Fruit fly (Drosophila melanogaster): ENCODE measurements around the gene ND-39.

The ND-39 gene

dm6 chr3L:20491525-20492132, at the start of gene ND-39:
Gene ND-39 (plus strand): TSS chr3L:20492082.
- no peak for TF ChIP-seq Met (GFP tag; optimal IDR thresholded peaks at IDR 0.05)
- TF ChIP-seq vri (GFP tag; optimal IDR thresholded peaks at IDR 0.05), result peak; percentile 10
- no peak for TF ChIP-seq CG11762 (GFP tag; optimal IDR thresholded peaks at IDR 0.05; ENCODE audit: insufficient read depth)
- TF ChIP-seq CG1621 (tag; optimal IDR thresholded peaks at IDR 0.05), result no peak
- TF ChIP-seq Eip78C (GFP tag), result peak; percentile 1

dm6 chr3L:20442674-20443313, 49.1 kb upstream of the ND-39 start:
- no peak for TF ChIP-seq pdm3 (GFP tag; optimal IDR thresholded peaks at IDR 0.05)
- TF ChIP-seq CG3919 (GFP tag; optimal IDR thresholded peaks at IDR 0.05), result no peak
- TF ChIP-seq CG6854 (GFP tag; optimal IDR thresholded peaks at IDR 0.05), result no peak
- peak; percentile 38 for TF ChIP-seq Eip78C (GFP tag)

- peak; percentile 86 for TF ChIP-seq Sox14 (GFP tag; optimal IDR thresholded peaks at IDR 0.05)
- TF ChIP-seq achi (GFP tag; optimal IDR thresholded peaks at IDR 0.05), result peak; percentile 92
- TF ChIP-seq CG15336 (GFP tag; IDR thresholded peaks at IDR 0.05), result peak; percentile 89
- peak; percentile 64 for TF ChIP-seq fd59A (GFP tag; optimal IDR thresholded peaks at IDR 0.05)
- peak; percentile 81 for TF ChIP-seq cyc (GFP tag; optimal IDR thresholded peaks at IDR 0.05)
- peak; percentile 84 for TF ChIP-seq lz (GFP tag; optimal IDR thresholded peaks at IDR 0.05)
- TF ChIP-seq CG6854 (GFP tag; optimal IDR thresholded peaks at IDR 0.05), result peak; percentile 82
- TF ChIP-seq net (GFP tag; optimal IDR thresholded peaks at IDR 0.05), result peak; percentile 92
- TF ChIP-seq salr (GFP tag; optimal IDR thresholded peaks at IDR 0.05), result peak; percentile 68 to 91
- TF ChIP-seq dac (GFP tag; optimal IDR thresholded peaks at IDR 0.05), result peak; percentile 80
- peak; percentile 82 for TF ChIP-seq Ets96B (tag; optimal IDR thresholded peaks at IDR 0.05)
- TF ChIP-seq dsx (GFP tag; optimal IDR thresholded peaks at IDR 0.05; ENCODE audit: poor library complexity, severe bottlenecking), result peak; percentile 77
- peak; percentile 82 for TF ChIP-seq Lpt (GFP tag; optimal IDR thresholded peaks at IDR 0.05)
- peak; percentile 82 for TF ChIP-seq vri (GFP tag; optimal IDR thresholded peaks at IDR 0.05)
- peak; percentile 80 for TF ChIP-seq CG1621 (tag; optimal IDR thresholded peaks at IDR 0.05)
- peak; percentile 72 for TF ChIP-seq Blimp-1 (GFP tag; optimal IDR thresholded peaks at IDR 0.05)
- peak; percentile 81 for TF ChIP-seq CG4318 (GFP tag; optimal IDR thresholded peaks at IDR 0.05)
- TF ChIP-seq CG8119 (GFP tag; IDR thresholded peaks at IDR 0.05), result peak; percentile 86
- peak; percentile 75 for TF ChIP-seq CG31627 (GFP tag; optimal IDR thresholded peaks at IDR 0.05)
- peak; percentile 89 for TF ChIP-seq CG7368 (GFP tag; optimal IDR thresholded peaks at IDR 0.05)
- TF ChIP-seq pdm3 (GFP tag; optimal IDR thresholded peaks at IDR 0.05), result peak; percentile 82
- TF ChIP-seq CG34406 (GFP tag; optimal IDR thresholded peaks at IDR 0.05), result peak; percentile 91
- TF ChIP-seq Gug (GFP tag; IDR thresholded peaks at IDR 0.05), result peak; percentile 85
- peak; percentile 92 for TF ChIP-seq eg (GFP tag; IDR thresholded peaks at IDR 0.05)
- TF ChIP-seq CG8632 (GFP tag; optimal IDR thresholded peaks at IDR 0.05), result peak; percentile 93
- TF ChIP-seq CG6163 (GFP tag; IDR thresholded peaks at IDR 0.05), result peak; percentile 95
- peak; percentile 93 for TF ChIP-seq Sox102F (GFP tag; optimal IDR thresholded peaks at IDR 0.05)
- TF ChIP-seq CG32006 (GFP tag; optimal IDR thresholded peaks at IDR 0.05), result peak; percentile 91
- peak; percentile 96 for TF ChIP-seq svp (GFP tag)
- TF ChIP-seq CG11762 (GFP tag; optimal IDR thresholded peaks at IDR 0.05; ENCODE audit: insufficient read depth), result peak; percentile 84
- TF ChIP-seq Eip93F (GFP tag; optimal IDR thresholded peaks at IDR 0.05), result peak; percentile 75
- peak; percentile 83 for TF ChIP-seq Sox15 (GFP tag; optimal IDR thresholded peaks at IDR 0.05)
- TF ChIP-seq Ets21C (GFP tag; optimal IDR thresholded peaks at IDR 0.05), result peak; percentile 71
- peak; percentile 96 for TF ChIP-seq Eip78C (GFP tag)
- TF ChIP-seq CG11294 (GFP tag; IDR thresholded peaks at IDR 0.05), result peak; percentile 80
- TF ChIP-seq CG11902 (GFP tag; optimal IDR thresholded peaks at IDR 0.05), result peak; percentile 80
- TF ChIP-seq acj6 (GFP tag; optimal IDR thresholded peaks at IDR 0.05), result peak; percentile 92
- TF ChIP-seq Hr4 (GFP tag; optimal IDR thresholded peaks at IDR 0.05), result peak; percentile 77
- TF ChIP-seq CG6276 (GFP tag; optimal IDR thresholded peaks at IDR 0.05), result peak; percentile 86
- TF ChIP-seq CG3919 (GFP tag; optimal IDR thresholded peaks at IDR 0.05), result peak; percentile 94
- TF ChIP-seq fd85E (GFP tag; optimal IDR thresholded peaks at IDR 0.05), result peak; percentile 71
- TF ChIP-seq CG6792 (GFP tag; optimal IDR thresholded peaks at IDR 0.05), result peak; percentile 89
- peak; percentile 76 for TF ChIP-seq CG9139 (GFP tag; optimal IDR thresholded peaks at IDR 0.05)
Observed at dm6 chr3L:20444815-20445519, 46.9 kb upstream of the ND-39 start.
